Fruit fly (Drosophila melanogaster): ENCODE measurements around the gene CG7194.

The CG7194 gene

DNA sequence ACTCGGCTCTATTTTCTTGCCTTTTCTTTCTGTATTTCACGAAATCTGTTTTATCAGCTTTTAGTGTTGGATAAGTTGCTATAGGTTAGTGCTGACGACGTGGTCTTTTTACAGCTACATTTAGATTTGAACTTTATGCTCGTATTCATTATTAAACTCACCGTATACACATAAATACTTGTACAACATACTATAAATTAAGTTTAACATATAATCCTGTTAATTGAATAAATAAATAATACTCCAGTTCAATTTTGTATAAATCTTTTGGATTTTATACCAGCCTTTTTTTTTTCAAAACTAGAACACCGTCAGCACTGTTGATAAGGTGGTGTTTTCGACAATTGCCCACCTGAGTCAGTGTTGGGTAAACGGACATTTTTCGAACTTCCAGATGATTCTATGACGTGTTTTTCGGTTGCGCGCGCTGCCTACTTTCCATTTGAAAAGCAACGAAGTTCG lies 5.1 kb upstream of the CG7194 start, which contains the start of gene BI-1 (continued):
- TF ChIP-seq cato (GFP tag; optimal IDR thresholded peaks at IDR 0.05; ENCODE audit: borderline replicate concordance): peak; percentile 19
- TF ChIP-seq CG7963 (GFP tag; IDR thresholded peaks at IDR 0.05; ENCODE audit: partially characterized antibody): no peak
- TF ChIP-seq Hr3 (GFP tag; optimal IDR thresholded peaks at IDR 0.05): peak; percentile 57
- no peak for TF ChIP-seq Awh (GFP tag; IDR thresholded peaks at IDR 0.05)
- TF ChIP-seq ro (GFP tag; IDR thresholded peaks at IDR 0.05): no peak
- TF ChIP-seq schlank (tag; optimal IDR thresholded peaks at IDR 0.05): no peak
- no peak for TF ChIP-seq CG42726 (GFP tag; IDR thresholded peaks at IDR 0.05; ENCODE audit: partially characterized antibody)
- TF ChIP-seq CG3838 (GFP tag; optimal IDR thresholded peaks at IDR 0.05): no peak
- TF ChIP-seq ERR (GFP tag; optimal IDR thresholded peaks at IDR 0.05): no peak
- TF ChIP-seq CG12155 (GFP tag; optimal IDR thresholded peaks at IDR 0.05): peak; percentile 58
- TF ChIP-seq CG4404 (GFP tag; IDR thresholded peaks at IDR 0.05): peak; percentile 60
- no peak for TF ChIP-seq ranshi (GFP tag; IDR thresholded peaks at IDR 0.05)
- TF ChIP-seq amos (GFP tag; IDR thresholded peaks at IDR 0.05; ENCODE audit: partially characterized antibody): 0 out of 2 replicates have a peak, but pooled peaks have one; percentile 10
- peak; percentile 38 to 60 for TF ChIP-seq Pdp1 (GFP tag; optimal IDR thresholded peaks at IDR 0.05)
- peak; percentile 88 for TF ChIP-seq YL-1 (GFP tag; optimal IDR thresholded peaks at IDR 0.05)
- no peak for TF ChIP-seq pros (GFP tag; optimal IDR thresholded peaks at IDR 0.05)
- no peak for TF ChIP-seq dm (GFP tag; optimal IDR thresholded peaks at IDR 0.05)
- no peak for TF ChIP-seq CG6791 (GFP tag; IDR thresholded peaks at IDR 0.05; ENCODE audit: partially characterized antibody)
- TF ChIP-seq CG8924 (tag; optimal IDR thresholded peaks at IDR 0.05): no peak
- TF ChIP-seq yki (optimal IDR thresholded peaks at IDR 0.05): no peak
- TF ChIP-seq CG9817 (tag; optimal IDR thresholded peaks at IDR 0.05): peak; percentile 66
- no peak for TF ChIP-seq h (optimal IDR thresholded peaks at IDR 0.05)
- no peak; the same call in 2 of the 3 replicates for TF ChIP-seq zen2 (GFP tag; IDR thresholded peaks at IDR 0.05; ENCODE audit: partially characterized antibody)
- TF ChIP-seq CG1832 (GFP tag; optimal IDR thresholded peaks at IDR 0.05): no peak
- peak; percentile 83 for TF ChIP-seq Dp (GFP tag; optimal IDR thresholded peaks at IDR 0.05)
- peak; percentile 36 for TF ChIP-seq CG17186 (GFP tag; optimal IDR thresholded peaks at IDR 0.05)
- peak; percentile 70 for TF ChIP-seq CG13424 (tag; optimal IDR thresholded peaks at IDR 0.05)
- peak; percentile 18 for TF ChIP-seq CrebB (tag; optimal IDR thresholded peaks at IDR 0.05)
- TF ChIP-seq sna (GFP tag; IDR thresholded peaks at IDR 0.05; ENCODE audit: partially characterized antibody): no peak
- TF ChIP-seq CG17328 (GFP tag; IDR thresholded peaks at IDR 0.05): peak; percentile 29; the same call in 1 of the 2 replicates
- peak; percentile 15 for TF ChIP-seq jumu (GFP tag; optimal IDR thresholded peaks at IDR 0.05)
- TF ChIP-seq CG18476 (GFP tag; optimal IDR thresholded peaks at IDR 0.05): peak; percentile 57
- TF ChIP-seq CHES-1-like (GFP tag; optimal IDR thresholded peaks at IDR 0.05): no peak
- TF ChIP-seq HLH54F (GFP tag; optimal IDR thresholded peaks at IDR 0.05): peak; percentile 38
- no peak for TF ChIP-seq CG5953 (GFP tag; IDR thresholded peaks at IDR 0.05)
- TF ChIP-seq vvl (GFP tag; IDR thresholded peaks at IDR 0.05): no peak
- TF ChIP-seq knrl (GFP tag; IDR thresholded peaks at IDR 0.05; ENCODE audit: partially characterized antibody): 0 out of 3 replicates have a peak, but pooled peaks have one; percentile 23
- peak; percentile 73 for TF ChIP-seq CG12391 (tag; optimal IDR thresholded peaks at IDR 0.05)
- no peak for TF ChIP-seq esg (GFP tag; conservative IDR thresholded peaks at IDR 0.05)
- TF ChIP-seq dysf (GFP tag; IDR thresholded peaks at IDR 0.05): peak; percentile 62; the same call in 2 of the 3 replicates
- no peak for TF ChIP-seq CG8478 (optimal IDR thresholded peaks at IDR 0.05)
- no peak for TF ChIP-seq CG11723 (GFP tag; optimal IDR thresholded peaks at IDR 0.05)
- TF ChIP-seq CG2889 (GFP tag; IDR thresholded peaks at IDR 0.05): no peak
- no peak for TF ChIP-seq CG7271 (tag; optimal IDR thresholded peaks at IDR 0.05)
- no peak for TF ChIP-seq cas (GFP tag; IDR thresholded peaks at IDR 0.05)
- TF ChIP-seq maf-S (GFP tag; optimal IDR thresholded peaks at IDR 0.05): peak; percentile 29
- peak; percentile 56 for TF ChIP-seq zen (tag; optimal IDR thresholded peaks at IDR 0.05)
- no peak for TF ChIP-seq ase (GFP tag; IDR thresholded peaks at IDR 0.05)
- TF ChIP-seq lilli (GFP tag; optimal IDR thresholded peaks at IDR 0.05): peak; percentile 59
- peak; percentile 23 for TF ChIP-seq disco-r (GFP tag; optimal IDR thresholded peaks at IDR 0.05)
- TF ChIP-seq HmgD (GFP tag; optimal IDR thresholded peaks at IDR 0.05): no peak
- peak; percentile 94 for TF ChIP-seq Ets65A (GFP tag)

Measured in whole organism, embryonic.